Fruit fly (Drosophila melanogaster) whole organism, adult: ENCODE measurements around the gene CG42750.

Source experiments
- CG11617 ChIP-seq: fragments of 200-800 bp; sonication (Bioruptor generic); optimal IDR thresholded peaks from 2 replicates; lab custom pipeline; 2017; ENCODE audit warnings: mild to moderate bottlenecking, missing biosample characterization, missing genetic modification reagents, missing genetic modification characterization
- CG12768 ChIP-seq: fragments of 200-800 bp; sonication (Bioruptor generic); optimal IDR thresholded peaks from 2 replicates; lab custom pipeline; 2017; ENCODE audit warnings: missing biosample characterization, missing genetic modification characterization, mild to moderate bottlenecking, moderate library complexity, missing genetic modification reagents
- CG14711 ChIP-seq: fragments of 200-800 bp; sonication (Bioruptor generic); optimal IDR thresholded peaks from 2 replicates; lab custom pipeline; 2018; ENCODE audit warnings: missing biosample characterization, mild to moderate bottlenecking, missing genetic modification characterization, moderate library complexity
- CG1620 ChIP-seq: fragments of 200-800 bp; sonication (Bioruptor generic); optimal IDR thresholded peaks from 2 replicates; lab custom pipeline; 2016; ENCODE audit warnings: missing biosample characterization, missing genetic modification characterization
- CG33017 ChIP-seq: fragments of 200-800 bp; sonication (Bioruptor generic); optimal IDR thresholded peaks from 2 replicates; lab custom pipeline; 2018; ENCODE audit warnings: missing biosample characterization, mild to moderate bottlenecking, missing genetic modification characterization, moderate library complexity
- CG5204 ChIP-seq: fragments of 200-800 bp; sonication (Bioruptor generic); optimal IDR thresholded peaks from 2 replicates; lab custom pipeline; 2016; ENCODE audit warnings: missing biosample characterization, missing genetic modification characterization
- CG7045 ChIP-seq: fragments of 200-800 bp; sonication (Bioruptor generic); optimal IDR thresholded peaks from 2 replicates; lab custom pipeline; 2017; ENCODE audit warnings: missing biosample characterization, mild to moderate bottlenecking, missing genetic modification characterization
- CG7101 ChIP-seq: fragments of 200-800 bp; sonication (Bioruptor generic); optimal IDR thresholded peaks from 2 replicates; lab custom pipeline; 2018; ENCODE audit warnings: missing biosample characterization, mild to moderate bottlenecking, missing genetic modification characterization, moderate library complexity
- Clk ChIP-seq: fragments of 200-800 bp; sonication (Bioruptor generic); optimal IDR thresholded peaks from 2 replicates; lab custom pipeline; 2017; ENCODE audit warnings: missing biosample characterization, missing genetic modification characterization
- Crg-1 ChIP-seq: fragments of 200-800 bp; sonication (Bioruptor generic); optimal IDR thresholded peaks from 2 replicates; lab custom pipeline; 2016; ENCODE audit warnings: missing biosample characterization, missing genetic modification characterization
- Hr96 ChIP-seq: fragments of 200-800 bp; sonication (Bioruptor generic); optimal IDR thresholded peaks from 2 replicates; lab custom pipeline; 2016; ENCODE audit warnings: missing biosample characterization, missing genetic modification characterization
- Mnt ChIP-seq: fragments of 200-800 bp; sonication (Bioruptor generic); optimal IDR thresholded peaks from 2 replicates; lab custom pipeline; 2016; ENCODE audit warnings: missing biosample characterization, mild to moderate bottlenecking, missing genetic modification characterization
- bab1 ChIP-seq: fragments of 200-800 bp; sonication (Bioruptor generic); optimal IDR thresholded peaks from 3 replicates; lab custom pipeline; 2019; ENCODE audit warnings: missing biosample characterization, mild to moderate bottlenecking, missing genetic modification characterization, moderate library complexity
- cic ChIP-seq: fragments of 200-800 bp; sonication (Bioruptor generic); optimal IDR thresholded peaks from 2 replicates; lab custom pipeline; 2017; ENCODE audit warnings: missing biosample characterization, mild to moderate bottlenecking, missing genetic modification characterization, moderate library complexity
- cnc ChIP-seq, 2 experiments: fragments of >200 bp; optimal IDR thresholded peaks; 2 replicates each; lab custom pipeline; 2017
- kay ChIP-seq: fragments of 200-800 bp; sonication (Bioruptor generic); peaks from one replicate; lab custom pipeline; 2016; ENCODE audit warnings: missing biosample characterization, missing genetic modification characterization, borderline replicate concordance
- ovo ChIP-seq: fragments of 200-800 bp; sonication (Bioruptor generic); optimal IDR thresholded peaks from 2 replicates; lab custom pipeline; 2016; ENCODE audit warnings: missing biosample characterization, missing genetic modification characterization
- pad ChIP-seq: fragments of 200-800 bp; sonication (Bioruptor generic); optimal IDR thresholded peaks from 3 replicates; lab custom pipeline; 2017; ENCODE audit warnings: missing biosample characterization, missing genetic modification characterization, mild to moderate bottlenecking, moderate library complexity, missing genetic modification reagents
- tj ChIP-seq: fragments of 200-800 bp; sonication (Bioruptor generic); optimal IDR thresholded peaks from 3 replicates; lab custom pipeline; 2017; ENCODE audit warnings: missing biosample characterization, mild to moderate bottlenecking, missing genetic modification characterization, moderate library complexity
- toe ChIP-seq: fragments of 200-800 bp; sonication (Bioruptor generic); optimal IDR thresholded peaks from 2 replicates; lab custom pipeline; 2016; ENCODE audit warnings: missing biosample characterization, missing genetic modification characterization

The CG42750 gene

dm6 chr2L:18122231-18122551 lies 153.4 kb downstream of the CG42750 start:
- TF ChIP-seq Crg-1: no peak
- TF ChIP-seq cic (GFP tag; lab: Kevin White, UChicago): no peak
- TF ChIP-seq CG12768 (GFP tag; lab: Kevin White, UChicago): no peak
- no peak for TF ChIP-seq ovo (GFP tag; lab: Kevin White, UChicago)
- no peak for TF ChIP-seq toe

DNA sequence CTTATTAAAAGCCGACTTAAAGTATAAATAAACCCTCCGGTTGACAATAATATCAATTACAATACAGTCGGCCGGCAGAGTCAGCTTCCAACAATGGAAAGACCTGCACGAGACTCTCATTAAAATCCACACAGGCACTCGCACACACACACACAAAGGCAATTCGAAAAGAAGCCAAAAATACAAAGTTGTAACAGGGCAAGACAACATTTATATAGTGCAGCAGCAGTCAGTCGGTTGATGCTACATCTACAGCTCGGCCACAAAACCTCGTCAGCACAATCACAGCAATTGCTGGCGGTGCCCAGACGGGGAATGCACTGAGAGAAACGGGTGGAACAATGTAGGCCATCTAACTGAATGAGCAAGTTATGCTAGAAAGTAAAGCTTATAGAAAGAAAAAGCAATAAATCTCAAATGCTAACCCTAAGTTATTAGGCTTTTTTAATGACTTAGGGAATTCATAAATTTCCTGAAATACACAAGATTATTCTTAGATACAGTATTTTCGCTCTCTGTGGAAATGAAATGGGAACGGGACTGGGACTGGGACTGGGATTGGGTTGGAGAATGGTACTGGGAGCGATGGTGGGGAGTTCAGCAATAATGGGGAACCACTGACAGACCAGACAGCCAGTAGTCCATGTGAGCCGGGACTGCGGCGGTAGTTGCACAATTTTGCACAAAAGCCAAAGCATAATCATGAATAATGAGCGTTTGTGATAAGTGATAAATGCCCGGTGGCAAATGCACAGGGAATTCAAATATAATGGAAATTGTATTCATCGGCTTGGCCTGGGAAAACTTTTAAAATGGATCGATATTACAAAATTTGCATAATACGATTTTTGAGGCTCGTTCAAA lies 154.0 kb downstream of the CG42750 start:
- TF ChIP-seq Hr96 (GFP tag; lab: Kevin White, UChicago): peak; percentile 67
- peak; percentile 42 for TF ChIP-seq CG7101 (tag; lab: Kevin White, UChicago)
- TF ChIP-seq toe: peak; percentile 36
- TF ChIP-seq CG11617 (GFP tag; lab: Kevin White, UChicago): peak; percentile 54
- TF ChIP-seq Clk (GFP tag; lab: Kevin White, UChicago): no peak
- TF ChIP-seq CG5204 (GFP tag; lab: Kevin White, UChicago): peak; percentile 39
- TF ChIP-seq pad: peak; percentile 58
- TF ChIP-seq CG14711 (tag; lab: Kevin White, UChicago): peak; percentile 37
- TF ChIP-seq ovo (GFP tag; lab: Kevin White, UChicago): no peak
- TF ChIP-seq CG12768 (GFP tag; lab: Kevin White, UChicago): peak; percentile 46
- TF ChIP-seq cnc (optimal IDR thresholded peaks at IDR 0.05; lab: Kevin White, UChicago): no peak
- peak; percentile 24 for TF ChIP-seq bab1
- TF ChIP-seq CG7045 (GFP tag; lab: Kevin White, UChicago): peak; percentile 55
- peak; percentile 91 for TF ChIP-seq tj (GFP tag; lab: Kevin White, UChicago)

DNA sequence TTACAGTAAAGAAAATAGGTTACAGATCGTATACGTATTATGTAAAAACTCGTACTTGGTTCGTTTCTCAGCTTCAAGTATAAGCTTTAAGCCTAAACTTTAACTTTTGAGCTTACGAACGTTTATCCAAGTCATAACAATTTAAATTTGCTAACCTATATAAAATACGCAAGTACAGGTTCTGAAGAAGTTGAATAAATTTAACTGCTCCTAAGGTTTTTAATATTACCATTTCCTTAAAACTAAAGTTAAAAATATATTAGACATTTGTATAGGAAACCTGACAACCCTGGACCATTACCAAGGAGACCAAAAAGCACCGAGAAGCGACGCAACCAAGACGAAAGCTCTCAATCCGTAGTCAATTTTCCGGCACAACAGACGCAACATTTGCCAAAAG lies 155.9 kb downstream of the CG42750 start, which contains the start of gene CG5758:
TSS of gene CG5758 (plus strand) at position 353 of the 400 bp plus-strand sequence.
- TF ChIP-seq CG1620 (GFP tag; lab: Kevin White, UChicago) (peak; percentile 24), CG11617 (GFP tag; lab: Kevin White, UChicago) (peak; percentile 33), CG33017 (tag; lab: Kevin White, UChicago) (peak; percentile 29), Crg-1 (no peak), tj (GFP tag; lab: Kevin White, UChicago) (peak; percentile 6), CG7101 (tag; lab: Kevin White, UChicago) (peak; percentile 40), Hr96 (GFP tag; lab: Kevin White, UChicago) (no peak), bab1 (peak; percentile 61), CG7045 (GFP tag; lab: Kevin White, UChicago) (no peak), CG14711 (tag; lab: Kevin White, UChicago) (peak; percentile 95), CG5204 (GFP tag; lab: Kevin White, UChicago) (peak; percentile 23), kay (GFP tag; lab: Kevin White, UChicago) (no peak)

DNA sequence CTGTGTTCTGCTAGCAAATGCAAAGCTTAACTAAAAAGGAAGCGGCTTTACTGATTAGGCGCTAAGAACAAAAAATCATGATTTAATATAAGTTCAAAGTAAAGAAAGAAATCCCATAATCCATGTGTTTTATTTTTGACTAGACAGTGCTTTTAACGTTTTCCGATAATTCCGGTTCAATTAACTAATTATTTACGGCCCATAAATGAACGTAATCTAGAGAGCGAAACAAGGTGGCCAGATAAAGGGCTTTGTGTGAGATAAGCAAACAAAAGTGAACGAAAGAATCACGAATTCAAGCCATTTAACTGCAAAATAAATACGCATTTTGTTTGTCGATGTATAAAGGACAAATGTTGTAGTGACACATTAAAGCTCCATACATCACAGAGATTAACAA lies 160.5 kb downstream of the CG42750 start:
- no peak for TF ChIP-seq Crg-1
- TF ChIP-seq Clk (GFP tag; lab: Kevin White, UChicago): no peak
- peak; percentile 23 for TF ChIP-seq cic (GFP tag; lab: Kevin White, UChicago)
- no peak for TF ChIP-seq CG7101 (tag; lab: Kevin White, UChicago)
- TF ChIP-seq CG14711 (tag; lab: Kevin White, UChicago): no peak
- TF ChIP-seq kay (GFP tag; lab: Kevin White, UChicago): peak; percentile 45

DNA sequence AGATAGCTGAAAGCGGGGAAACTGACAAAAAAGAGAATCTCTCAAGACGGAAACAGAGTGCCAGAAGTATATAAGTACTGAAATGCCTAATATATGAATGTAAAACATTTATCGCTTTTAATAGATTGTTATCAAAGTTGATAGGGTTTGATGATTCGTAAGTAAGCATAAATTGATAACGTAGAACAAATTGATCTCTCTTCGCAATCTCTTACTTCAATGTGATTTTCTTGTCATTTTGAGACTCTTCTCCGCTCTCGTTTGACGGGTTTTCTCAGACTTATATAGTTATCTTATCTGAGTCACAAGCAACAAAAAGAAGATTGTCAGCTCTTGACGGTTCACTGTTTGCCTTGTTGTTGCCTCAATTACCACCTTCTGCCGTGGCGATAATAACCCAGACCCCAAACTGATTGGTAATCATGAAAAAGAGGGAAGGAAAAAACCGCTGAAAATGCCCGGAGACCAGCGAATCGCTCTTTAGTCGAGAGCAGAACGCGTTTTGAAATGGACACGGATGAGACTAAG lies 161.3 kb downstream of the CG42750 start, which contains the start of gene CG15152:
TSS of gene CG15152 (plus strand) at position 372 of the 528 bp plus-strand sequence.
- TF ChIP-seq CG7045 (GFP tag; lab: Kevin White, UChicago): no peak
- TF ChIP-seq cic (GFP tag; lab: Kevin White, UChicago): peak; percentile 41

DNA sequence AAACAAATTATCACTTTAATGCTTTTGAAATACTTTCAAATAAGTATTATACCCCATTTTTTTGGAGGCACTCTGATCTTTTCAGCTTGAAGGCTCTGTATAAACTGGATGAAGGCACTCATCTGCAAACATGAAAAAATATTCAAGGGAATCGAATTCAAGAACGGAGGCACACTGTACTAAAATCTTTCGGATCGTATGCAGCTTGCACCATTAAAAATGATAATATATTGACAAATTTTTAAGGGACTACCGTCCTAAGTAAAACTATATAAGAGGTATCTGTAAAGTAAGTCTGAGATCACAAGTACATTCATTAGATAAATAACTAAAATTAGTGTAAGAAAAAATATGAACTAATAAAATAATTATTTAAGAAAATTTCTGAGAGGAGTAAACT lies 162.5 kb downstream of the CG42750 start, which contains the start of gene CG44476:
TSS of gene CG44476 (minus strand) at position 101 of the 400 bp plus-strand sequence.
- TF ChIP-seq CG7101 (tag; lab: Kevin White, UChicago): peak; percentile 31
- no peak for TF ChIP-seq Mnt (GFP tag; lab: Kevin White, UChicago)
- no peak for TF ChIP-seq cic (GFP tag; lab: Kevin White, UChicago)
- no peak for TF ChIP-seq CG33017 (tag; lab: Kevin White, UChicago)
- TF ChIP-seq Clk (GFP tag; lab: Kevin White, UChicago): no peak
- no peak for TF ChIP-seq kay (GFP tag; lab: Kevin White, UChicago)
- no peak for TF ChIP-seq Crg-1
- TF ChIP-seq CG11617 (GFP tag; lab: Kevin White, UChicago): no peak

- TF ChIP-seq Hr96 (GFP tag; lab: Kevin White, UChicago) (no peak), Crg-1 (no peak), tj (GFP tag; lab: Kevin White, UChicago) (peak; percentile 94), CG12768 (GFP tag; lab: Kevin White, UChicago) (no peak)
Measured at dm6 chr2L:18112435-18112834, 163.1 kb downstream of the CG42750 start.
